Fruit fly (Drosophila melanogaster): ENCODE results near the gene sfl.

dm6 chr3L:6551816-6552371 lies 56.4 kb downstream of the sfl start:
- TF ChIP-seq CG8478 (optimal IDR thresholded peaks at IDR 0.05), result no peak
- no peak for TF ChIP-seq pan (optimal IDR thresholded peaks at IDR 0.05)
- TF ChIP-seq Dll (optimal IDR thresholded peaks at IDR 0.05), result no peak
- TF ChIP-seq psq (optimal IDR thresholded peaks at IDR 0.05), result no peak
- TF ChIP-seq usp (GFP tag; optimal IDR thresholded peaks at IDR 0.05), result no peak
- TF ChIP-seq EcR (GFP tag; optimal IDR thresholded peaks at IDR 0.05), result no peak

All from whole organism.